Fruit fly (Drosophila melanogaster): ENCODE measurements around the gene CG40485.

The CG40485 gene

DNA sequence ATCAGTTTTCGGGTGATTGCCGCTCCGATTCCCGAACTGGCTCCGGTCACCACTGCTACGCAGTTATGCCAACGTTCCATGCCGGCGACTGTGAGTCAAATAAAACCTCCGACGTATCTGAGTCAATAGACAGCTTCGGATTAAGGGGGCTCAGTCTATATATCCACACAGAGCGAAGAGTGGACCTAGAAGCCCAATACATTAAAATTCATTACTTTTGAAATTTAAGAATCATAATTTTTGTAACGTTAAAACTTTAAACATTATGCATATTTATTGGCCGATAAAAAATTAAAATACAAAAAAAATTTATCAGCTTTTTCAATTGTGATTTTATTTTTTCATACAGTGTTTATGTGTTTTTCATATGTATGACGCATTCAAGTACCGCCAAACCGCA lies at the start of gene CG40485:
Gene CG40485 (minus strand): TSS at position 101 of the 400 bp plus-strand sequence.
- no peak for TF ChIP-seq noc (tag; optimal IDR thresholded peaks at IDR 0.05)

- TF ChIP-seq noc (tag; optimal IDR thresholded peaks at IDR 0.05) = peak; percentile 14
Measured at dm6 chrX:23011859-23012258, 49.7 kb upstream of the CG40485 start.

DNA sequence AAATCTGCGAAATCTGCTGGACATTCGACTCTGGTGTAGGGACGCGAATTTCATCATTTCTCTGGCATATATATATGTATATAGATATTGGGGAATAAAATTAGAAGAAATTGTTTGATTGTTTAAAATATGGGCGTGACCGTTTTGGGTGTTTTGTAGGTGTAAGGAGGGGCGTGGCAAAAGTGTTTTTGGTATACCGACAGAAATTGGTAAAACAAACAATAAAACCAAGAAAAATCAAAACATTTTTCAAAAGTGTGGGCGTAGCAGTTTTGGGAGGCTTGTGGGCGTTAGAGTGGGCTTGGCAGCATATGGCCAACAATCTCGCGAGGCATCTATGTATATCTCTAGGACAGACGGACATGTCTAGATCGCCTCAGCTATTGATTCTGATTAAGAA lies 49.0 kb upstream of the CG40485 start, which contains the start of gene FucTC:
Gene FucTC (minus strand): TSS at position 101 of the 400 bp plus-strand sequence.
- TF ChIP-seq noc (tag; optimal IDR thresholded peaks at IDR 0.05) = no peak

dm6 chrX:23010651-23011050 lies 48.5 kb upstream of the CG40485 start:
- TF ChIP-seq noc (tag; optimal IDR thresholded peaks at IDR 0.05) = peak; percentile 74

DNA sequence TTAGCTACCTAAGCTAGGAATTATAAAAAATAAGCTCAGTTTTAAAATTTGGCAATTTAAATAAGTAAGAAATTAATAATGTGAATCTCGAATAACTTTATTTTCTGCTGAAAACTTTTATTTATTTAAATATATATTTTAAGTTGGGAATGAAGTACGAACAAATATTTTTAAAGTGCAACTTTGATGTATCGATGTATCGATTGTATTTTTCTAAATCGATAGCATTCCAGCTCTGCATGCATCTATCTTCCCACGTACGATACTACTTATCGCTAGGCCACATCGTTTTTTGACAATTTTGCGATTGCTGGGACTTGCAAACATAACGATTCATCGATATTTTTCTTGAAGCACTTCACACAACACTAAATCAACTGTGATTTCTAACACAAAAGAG lies 45.2 kb upstream of the CG40485 start:
- TF ChIP-seq noc (tag; optimal IDR thresholded peaks at IDR 0.05) = no peak

- TF ChIP-seq noc (tag; optimal IDR thresholded peaks at IDR 0.05) = no peak
Measured at dm6 chrX:23006925-23007324, 44.8 kb upstream of the CG40485 start.

- no peak for TF ChIP-seq noc (tag; optimal IDR thresholded peaks at IDR 0.05)
Measured at dm6 chrX:23004598-23005469, 42.7 kb upstream of the CG40485 start, which contains the start of the genes stnA and stnB. Gene stnA, minus strand, starts transcription at chrX:23004648. Gene stnB, minus strand, starts transcription at chrX:23004648.

DNA sequence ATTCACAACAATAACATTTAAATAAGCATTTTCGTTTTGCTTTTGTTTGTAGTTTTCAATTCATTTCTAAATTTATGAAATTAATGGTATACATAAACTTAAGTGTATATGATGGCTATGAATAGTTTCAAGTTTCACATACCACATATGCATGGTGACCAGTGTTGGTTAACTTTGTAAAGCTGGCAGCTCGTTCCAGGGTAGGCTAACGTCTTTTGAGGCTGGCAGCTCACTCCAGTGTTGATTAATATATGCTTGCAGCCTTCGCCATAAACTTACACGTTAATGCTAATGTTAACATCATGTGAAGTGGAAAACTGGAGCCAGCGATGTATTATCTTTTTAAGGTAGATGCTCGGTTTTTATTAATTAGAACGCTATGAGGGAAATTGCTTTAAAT lies 19.3 kb upstream of the CG40485 start:
- TF ChIP-seq noc (tag; optimal IDR thresholded peaks at IDR 0.05) = no peak

dm6 chrX:22959991-22960390 lies 2.2 kb downstream of the CG40485 start, which contains the start of gene CG40486:
Gene CG40486, minus strand, starts transcription at chrX:22960091.
- TF ChIP-seq noc (tag; optimal IDR thresholded peaks at IDR 0.05) = no peak

- TF ChIP-seq noc (tag; optimal IDR thresholded peaks at IDR 0.05) = no peak
Measured at dm6 chrX:22945021-22945420, 17.1 kb downstream of the CG40485 start, which contains the start of gene Cnep1r1. Gene Cnep1r1, plus strand, starts transcription at chrX:22945321.

DNA sequence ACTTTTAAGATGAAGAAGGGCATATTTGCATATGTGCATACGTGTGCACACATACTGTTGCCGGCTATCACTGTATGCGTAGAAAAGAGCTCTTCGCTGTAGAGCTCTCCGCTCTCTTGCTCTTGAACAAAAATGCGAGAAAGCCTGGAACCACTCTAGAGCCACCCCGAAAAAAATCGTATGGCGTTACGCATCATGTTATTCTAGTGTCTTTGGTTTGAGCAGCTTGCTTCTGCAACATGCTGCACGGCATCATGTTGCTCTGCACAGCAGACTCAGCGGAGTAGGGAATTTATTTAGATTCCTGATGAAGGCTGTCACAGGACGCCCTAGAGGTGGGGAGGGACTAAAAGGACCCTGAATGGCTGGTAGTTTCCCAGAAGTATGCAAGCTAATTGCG lies 44.3 kb downstream of the CG40485 start:
- no peak for TF ChIP-seq noc (tag; optimal IDR thresholded peaks at IDR 0.05)

Data from whole organism, larva.